Fruit fly (Drosophila melanogaster) whole organism, prepupa: ENCODE data around the gene Jhbp16.
A peak's percentile ranks its signal among the peaks of the same experiment; 100 is the strongest.

ENCODE experiments used
- CG10669 ChIP-seq: fragments of 200-800 bp; sonication (Bioruptor generic); optimal IDR thresholded peaks from 3 replicates; lab custom pipeline; 2018; ENCODE audit warnings: missing biosample characterization, mild to moderate bottlenecking, missing genetic modification characterization, moderate library complexity
- CG11762 ChIP-seq: fragments of 200-800 bp; sonication (Bioruptor generic); optimal IDR thresholded peaks from 3 replicates; lab custom pipeline; 2016; ENCODE audit warnings: missing biosample characterization, missing genetic modification characterization; ENCODE audit not compliant: insufficient read depth
- CG11902 ChIP-seq: fragments of 200-800 bp; sonication (Bioruptor generic); optimal IDR thresholded peaks from 3 replicates; lab custom pipeline; 2016; ENCODE audit warnings: missing biosample characterization, missing genetic modification characterization
- CG15336 ChIP-seq: fragments of 200-800 bp; sonication (Bioruptor generic); IDR thresholded peaks from 2 replicates; pipeline ENCODE4 v1.3.6; 2022; ENCODE audit warnings: missing biosample characterization, missing genetic modification characterization
- CG1621 ChIP-seq: fragments of 200-800 bp; sonication (Bioruptor generic); optimal IDR thresholded peaks from 3 replicates; lab custom pipeline; 2018; ENCODE audit warnings: missing biosample characterization, mild to moderate bottlenecking, missing genetic modification characterization
- CG32006 ChIP-seq: fragments of 200-800 bp; sonication (Bioruptor generic); optimal IDR thresholded peaks from 3 replicates; lab custom pipeline; 2017; ENCODE audit warnings: missing biosample characterization, mild to moderate bottlenecking, missing genetic modification characterization
- CG34406 ChIP-seq: fragments of 200-800 bp; sonication (Bioruptor generic); optimal IDR thresholded peaks from 3 replicates; lab custom pipeline; 2016; ENCODE audit warnings: missing biosample characterization, missing genetic modification characterization
- CG3919 ChIP-seq: fragments of 200-800 bp; sonication (Bioruptor generic); optimal IDR thresholded peaks from 3 replicates; lab custom pipeline; 2016; ENCODE audit warnings: missing biosample characterization, missing genetic modification characterization
- CG4318 ChIP-seq: fragments of 200-800 bp; sonication (Bioruptor generic); optimal IDR thresholded peaks from 3 replicates; lab custom pipeline; 2017; ENCODE audit warnings: missing biosample characterization, mild to moderate bottlenecking, missing genetic modification characterization
- CG6163 ChIP-seq: fragments of 200-800 bp; sonication (Bioruptor generic); IDR thresholded peaks from 3 replicates; pipeline ENCODE4 v1.3.6; 2022; ENCODE audit warnings: missing biosample characterization, missing genetic modification characterization
- CG6276 ChIP-seq: fragments of 200-800 bp; sonication (Bioruptor generic); optimal IDR thresholded peaks from 2 replicates; lab custom pipeline; 2017; ENCODE audit warnings: missing biosample characterization, mild to moderate bottlenecking, missing genetic modification characterization
- CG6808 ChIP-seq: fragments of 200-800 bp; sonication (Bioruptor generic); optimal IDR thresholded peaks from 3 replicates; lab custom pipeline; 2017; ENCODE audit warnings: missing biosample characterization, missing genetic modification characterization, mild to moderate bottlenecking, moderate library complexity, missing genetic modification reagents
- CG7368 ChIP-seq: fragments of 200-800 bp; sonication (Bioruptor generic); optimal IDR thresholded peaks from 3 replicates; lab custom pipeline; 2016; ENCODE audit warnings: missing biosample characterization, missing genetic modification characterization
- CG8119 ChIP-seq: fragments of 200-800 bp; sonication (Bioruptor generic); IDR thresholded peaks from 3 replicates; pipeline ENCODE4 v1.3.6; 2022; ENCODE audit warnings: missing biosample characterization, missing genetic modification characterization
- CG8319 ChIP-seq: fragments of 200-800 bp; sonication (Bioruptor generic); optimal IDR thresholded peaks from 3 replicates; lab custom pipeline; 2016; ENCODE audit warnings: missing biosample characterization, missing genetic modification characterization
- CG8632 ChIP-seq: fragments of 200-800 bp; sonication (Bioruptor generic); optimal IDR thresholded peaks from 3 replicates; lab custom pipeline; 2016; ENCODE audit warnings: missing biosample characterization, missing genetic modification characterization
- CG9139 ChIP-seq: fragments of 200-800 bp; sonication (Bioruptor generic); optimal IDR thresholded peaks from 3 replicates; lab custom pipeline; 2017; ENCODE audit warnings: missing biosample characterization, mild to moderate bottlenecking, missing genetic modification characterization
- Eip78C ChIP-seq: fragments of 200-800 bp; sonication (Bioruptor generic); peaks from one replicate; lab custom pipeline; 2016; ENCODE audit warnings: missing biosample characterization, missing genetic modification characterization
- Eip93F ChIP-seq: fragments of 200-800 bp; sonication (Bioruptor generic); optimal IDR thresholded peaks from 2 replicates; lab custom pipeline; 2016; ENCODE audit warnings: missing biosample characterization, mild to moderate bottlenecking, missing genetic modification characterization
- Ets21C ChIP-seq: fragments of 200-800 bp; sonication (Bioruptor generic); optimal IDR thresholded peaks from 3 replicates; lab custom pipeline; 2016; ENCODE audit warnings: missing biosample characterization, missing genetic modification characterization
- Ets96B ChIP-seq: fragments of 200-800 bp; optimal IDR thresholded peaks from 2 replicates; lab custom pipeline; 2019; ENCODE audit warnings: missing biosample characterization, mild to moderate bottlenecking, missing genetic modification characterization, moderate library complexity
- Gug ChIP-seq: fragments of 200-800 bp; sonication (Bioruptor generic); IDR thresholded peaks from 2 replicates; pipeline ENCODE4 v1.3.6; 2022; ENCODE audit warnings: missing biosample characterization, missing genetic modification characterization
- Hr39 ChIP-seq: fragments of 200-800 bp; sonication (Bioruptor generic); optimal IDR thresholded peaks from 2 replicates; lab custom pipeline; 2016; ENCODE audit warnings: missing biosample characterization, missing genetic modification characterization
- Hr4 ChIP-seq: fragments of 200-800 bp; sonication (Bioruptor generic); optimal IDR thresholded peaks from 3 replicates; lab custom pipeline; 2016; ENCODE audit warnings: missing biosample characterization, missing genetic modification characterization
- Met ChIP-seq: fragments of 200-800 bp; sonication (Bioruptor generic); optimal IDR thresholded peaks from 3 replicates; lab custom pipeline; 2016; ENCODE audit warnings: missing biosample characterization, missing genetic modification characterization
- OdsH ChIP-seq: fragments of 200-800 bp; sonication (Bioruptor generic); optimal IDR thresholded peaks from 3 replicates; lab custom pipeline; 2016; ENCODE audit warnings: missing biosample characterization, missing genetic modification characterization
- Sox14 ChIP-seq: fragments of 200-800 bp; sonication (Bioruptor generic); optimal IDR thresholded peaks from 3 replicates; lab custom pipeline; 2016; ENCODE audit warnings: missing biosample characterization, missing genetic modification characterization
- achi ChIP-seq: fragments of 200-800 bp; sonication (Bioruptor generic); optimal IDR thresholded peaks from 3 replicates; lab custom pipeline; 2016; ENCODE audit warnings: missing biosample characterization, missing genetic modification characterization
- acj6 ChIP-seq: fragments of 200-800 bp; sonication (Bioruptor generic); optimal IDR thresholded peaks from 3 replicates; lab custom pipeline; 2016; ENCODE audit warnings: missing biosample characterization, missing genetic modification characterization
- cyc ChIP-seq: fragments of 200-800 bp; sonication (Bioruptor generic); optimal IDR thresholded peaks from 3 replicates; lab custom pipeline; 2016; ENCODE audit warnings: missing biosample characterization, missing genetic modification characterization
- dac ChIP-seq: fragments of 200-800 bp; sonication (Bioruptor generic); optimal IDR thresholded peaks from 2 replicates; lab custom pipeline; 2017; ENCODE audit warnings: missing biosample characterization, mild to moderate bottlenecking, missing genetic modification characterization
- dsx ChIP-seq: fragments of 200-800 bp; optimal IDR thresholded peaks from 3 replicates; lab custom pipeline; 2019; ENCODE audit warnings: missing biosample characterization, mild to moderate bottlenecking, missing genetic modification characterization, moderate library complexity; ENCODE audit not compliant: poor library complexity, severe bottlenecking
- eg ChIP-seq: fragments of 200-800 bp; sonication (Bioruptor generic); IDR thresholded peaks from 3 replicates; pipeline ENCODE4 v1.3.6; 2022; ENCODE audit warnings: missing biosample characterization, missing genetic modification characterization
- esn ChIP-seq: fragments of 200-800 bp; sonication (Bioruptor generic); optimal IDR thresholded peaks from 2 replicates; lab custom pipeline; 2016; ENCODE audit warnings: missing biosample characterization, mild to moderate bottlenecking, missing genetic modification characterization, moderate library complexity
- fd59A ChIP-seq: fragments of 200-800 bp; sonication (Bioruptor generic); optimal IDR thresholded peaks from 2 replicates; lab custom pipeline; 2017; ENCODE audit warnings: missing biosample characterization, mild to moderate bottlenecking, missing genetic modification characterization, missing genetic modification reagents
- fkh ChIP-seq: fragments of 200-800 bp; sonication (Bioruptor generic); optimal IDR thresholded peaks from 3 replicates; lab custom pipeline; 2017; ENCODE audit warnings: missing biosample characterization, mild to moderate bottlenecking, missing genetic modification characterization, moderate library complexity
- lz ChIP-seq: fragments of 200-800 bp; sonication (Bioruptor generic); optimal IDR thresholded peaks from 3 replicates; lab custom pipeline; 2016; ENCODE audit warnings: missing biosample characterization, missing genetic modification characterization
- net ChIP-seq: fragments of 200-800 bp; sonication (Bioruptor generic); optimal IDR thresholded peaks from 3 replicates; lab custom pipeline; 2016; ENCODE audit warnings: missing biosample characterization, missing genetic modification characterization
- pdm3 ChIP-seq: fragments of 200-800 bp; sonication (Bioruptor generic); optimal IDR thresholded peaks from 3 replicates; lab custom pipeline; 2016; ENCODE audit warnings: missing biosample characterization, missing genetic modification characterization
- salr ChIP-seq, 2 experiments: fragments of 200-800 bp; sonication (Bioruptor generic); optimal IDR thresholded peaks; 3 replicates each; lab custom pipeline; 2016 to 2018; ENCODE audit warnings: missing biosample characterization in 2 of 2, missing genetic modification characterization in 2 of 2, mild to moderate bottlenecking in 1 of 2
- spab ChIP-seq: fragments of 200-800 bp; sonication (Bioruptor generic); optimal IDR thresholded peaks from 2 replicates; lab custom pipeline; 2017; ENCODE audit warnings: missing biosample characterization, mild to moderate bottlenecking, missing genetic modification characterization, missing genetic modification reagents
- ss ChIP-seq, 2 experiments: fragments of 200-800 bp; sonication (Bioruptor generic); optimal IDR thresholded peaks; 2 replicates in 1 of 2; 3 replicates in 1 of 2; lab custom pipeline; 2017 to 2018; ENCODE audit warnings: mild to moderate bottlenecking in 2 of 2, missing biosample characterization in 2 of 2, missing genetic modification characterization in 2 of 2, moderate library complexity in 1 of 2
- topi ChIP-seq: fragments of 200-800 bp; sonication (Bioruptor generic); optimal IDR thresholded peaks from 3 replicates; lab custom pipeline; 2016; ENCODE audit warnings: missing biosample characterization, missing genetic modification characterization
- vri ChIP-seq: fragments of 200-800 bp; sonication (Bioruptor generic); optimal IDR thresholded peaks from 3 replicates; lab custom pipeline; 2016; ENCODE audit warnings: missing biosample characterization, mild to moderate bottlenecking, missing genetic modification characterization

Gene Jhbp16

DNA sequence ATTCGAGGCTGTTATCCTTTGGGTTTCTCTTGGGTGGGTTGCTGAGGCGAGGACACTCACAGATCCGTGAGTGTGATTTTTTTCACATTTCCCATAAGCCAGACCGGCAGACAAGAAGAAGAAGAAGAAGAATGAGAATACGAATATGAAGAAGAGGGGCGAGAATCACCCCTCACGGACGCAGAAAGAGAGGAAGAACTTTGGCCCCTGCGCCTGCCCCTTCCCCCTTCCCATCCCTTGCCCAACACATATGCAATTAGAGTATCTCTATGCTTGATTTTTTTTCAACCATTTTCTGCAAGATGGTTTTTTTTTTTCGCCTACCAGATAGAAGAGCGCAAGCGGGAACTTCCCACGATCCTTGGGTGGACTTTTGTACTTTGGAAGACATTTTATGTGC lies 29.5 kb upstream of the Jhbp16 start:
- TF ChIP-seq salr (GFP tag; optimal IDR thresholded peaks at IDR 0.05; lab: Kevin White, UChicago) (peak in 1 of 2 experiments; percentile 9), CG1621 (tag; lab: Kevin White, UChicago) (peak; percentile 40), spab (GFP tag; lab: Kevin White, UChicago) (peak; percentile 62), CG8119 (GFP tag; lab: Robert Waterston, UW) (peak; percentile 27; the same call in 1 of the 3 replicates), CG6808 (peak; percentile 67), CG10669 (GFP tag; lab: Kevin White, UChicago) (no peak), Ets21C (GFP tag; lab: Kevin White, UChicago) (no peak), ss (GFP tag; optimal IDR thresholded peaks at IDR 0.05; lab: Kevin White, UChicago) (peak; percentile 79 to 81), CG9139 (GFP tag; lab: Kevin White, UChicago) (peak; percentile 70)

DNA sequence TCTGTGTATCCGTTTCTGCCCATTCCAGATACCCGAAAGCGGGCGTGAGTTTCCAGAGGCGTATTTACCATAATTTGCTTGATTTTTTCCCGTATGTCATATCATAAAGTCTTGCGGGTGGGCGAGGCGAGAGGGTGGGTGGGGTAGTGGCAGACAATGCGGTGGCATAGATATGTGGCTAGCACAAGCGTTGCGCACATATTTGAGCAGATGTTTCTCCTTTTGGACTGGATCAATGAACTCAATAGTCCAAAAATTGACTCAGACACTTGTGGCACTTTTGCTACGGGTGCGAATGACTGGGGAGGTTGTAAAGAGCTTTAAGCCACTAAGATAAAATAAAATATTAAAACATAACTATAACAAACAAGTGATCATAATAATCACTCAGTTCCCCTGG lies 29.0 kb upstream of the Jhbp16 start:
- TF ChIP-seq Eip78C (GFP tag; lab: Kevin White, UChicago) (peak; percentile 9), Met (GFP tag; lab: Kevin White, UChicago) (no peak), CG34406 (GFP tag; lab: Kevin White, UChicago) (no peak), fkh (peak; percentile 85), CG3919 (GFP tag; lab: Kevin White, UChicago) (no peak), acj6 (GFP tag; lab: Kevin White, UChicago) (no peak), CG11762 (GFP tag; lab: Kevin White, UChicago) (no peak), Ets21C (GFP tag; lab: Kevin White, UChicago) (no peak), CG9139 (GFP tag; lab: Kevin White, UChicago) (no peak), CG11902 (GFP tag; lab: Kevin White, UChicago) (no peak), Ets96B (tag; lab: Kevin White, UChicago) (no peak), CG15336 (GFP tag; lab: Robert Waterston, UW) (no peak)

DNA sequence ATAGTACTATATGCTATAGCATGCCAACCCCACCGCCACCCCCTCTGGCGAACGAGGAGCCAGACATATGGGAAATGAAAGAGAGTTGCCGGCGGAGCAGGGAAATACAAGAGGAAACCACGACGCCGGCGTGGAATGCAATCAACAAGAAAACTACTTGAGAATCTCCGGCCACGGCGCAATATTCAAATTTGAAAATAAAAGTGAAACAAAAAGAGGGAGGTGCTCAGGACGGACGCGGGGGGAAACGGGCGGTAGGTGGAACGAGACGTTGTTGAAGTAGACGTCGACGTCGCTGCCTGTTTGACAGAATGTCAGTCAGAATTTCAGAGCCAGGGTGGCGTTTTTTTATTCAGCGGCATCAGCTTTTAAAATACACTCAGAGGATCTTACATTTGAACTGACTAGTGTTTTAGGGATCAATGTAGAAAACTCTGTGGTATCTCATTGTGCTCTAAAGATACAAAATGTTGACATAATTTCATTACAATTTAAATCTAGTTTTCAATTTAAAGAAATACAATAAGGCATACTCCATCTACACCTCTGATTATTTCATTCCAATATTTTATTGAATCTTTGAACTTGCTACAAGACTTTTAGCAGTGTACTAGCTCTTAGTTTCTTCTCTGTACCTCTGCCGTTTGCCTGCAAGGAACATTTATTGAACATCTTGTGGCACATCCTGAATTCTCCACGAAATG lies 28.1 kb upstream of the Jhbp16 start:
- no peak for TF ChIP-seq dac (GFP tag; lab: Kevin White, UChicago)
- peak; percentile 23 for TF ChIP-seq Hr39 (GFP tag; lab: Kevin White, UChicago)
- TF ChIP-seq Sox14 (GFP tag; lab: Kevin White, UChicago) = no peak
- no peak for TF ChIP-seq net
- no peak for TF ChIP-seq CG8119 (GFP tag; lab: Robert Waterston, UW)
- no peak for TF ChIP-seq CG4318 (GFP tag; lab: Kevin White, UChicago)
- TF ChIP-seq CG32006 (GFP tag; lab: Kevin White, UChicago) = no peak
- TF ChIP-seq esn (GFP tag; lab: Kevin White, UChicago) = peak; percentile 50
- TF ChIP-seq eg (GFP tag; lab: Robert Waterston, UW) = no peak
- TF ChIP-seq cyc (GFP tag; lab: Kevin White, UChicago) = peak; percentile 4
- no peak for TF ChIP-seq Hr4
- no peak for TF ChIP-seq CG11762 (GFP tag; lab: Kevin White, UChicago)
- peak; percentile 51 for TF ChIP-seq dsx (GFP tag; lab: Kevin White, UChicago)
- peak; percentile 6 for TF ChIP-seq achi (GFP tag; lab: Kevin White, UChicago)
- TF ChIP-seq fkh = no peak
- TF ChIP-seq pdm3 = peak; percentile 25
- TF ChIP-seq lz (GFP tag; lab: Kevin White, UChicago) = no peak
- TF ChIP-seq CG6163 (GFP tag; lab: Robert Waterston, UW) = 0 out of 3 replicates have a peak, but pooled peaks have one; percentile 12
- TF ChIP-seq CG8632 (GFP tag; lab: Kevin White, UChicago) = no peak
- peak; percentile 87 for TF ChIP-seq Eip78C (GFP tag; lab: Kevin White, UChicago)
- TF ChIP-seq fd59A (GFP tag; lab: Kevin White, UChicago) = peak; percentile 30
- TF ChIP-seq OdsH (GFP tag; lab: Kevin White, UChicago) = peak; percentile 0
- no peak for TF ChIP-seq Eip93F (GFP tag; lab: Kevin White, UChicago)
- no peak for TF ChIP-seq Ets21C (GFP tag; lab: Kevin White, UChicago)
- peak; percentile 44 for TF ChIP-seq Met (GFP tag; lab: Kevin White, UChicago)
- TF ChIP-seq Gug (GFP tag; lab: Robert Waterston, UW) = no peak
- TF ChIP-seq vri = no peak
- TF ChIP-seq CG8319 (GFP tag; lab: Kevin White, UChicago) = peak; percentile 14
- TF ChIP-seq CG6276 (GFP tag; lab: Kevin White, UChicago) = no peak
- TF ChIP-seq CG7368 = no peak
- TF ChIP-seq CG15336 (GFP tag; lab: Robert Waterston, UW) = no peak
- TF ChIP-seq acj6 (GFP tag; lab: Kevin White, UChicago) = peak; percentile 6
- no peak for TF ChIP-seq CG11902 (GFP tag; lab: Kevin White, UChicago)
- peak; percentile 30 for TF ChIP-seq CG10669 (GFP tag; lab: Kevin White, UChicago)
- peak in 1 of 2 experiments; percentile 3 for TF ChIP-seq salr (GFP tag; optimal IDR thresholded peaks at IDR 0.05; lab: Kevin White, UChicago)
- TF ChIP-seq topi (GFP tag; lab: Kevin White, UChicago) = peak; percentile 27
- peak; percentile 25 for TF ChIP-seq CG6808
